Worm (Caenorhabditis elegans) whole organism, L3 larva: ENCODE results near the gene Y46H3C.5.
"Not testable (repeated sequence)": the region's sequence is repeated elsewhere in the genome, so short reads cannot be mapped to it uniquely, and the experiment has no call there.

ENCODE experiments used
- R02D3.7 ChIP-seq: fragments of 150-350 bp; optimal IDR thresholded peaks from 2 replicates; lab custom pipeline; 2014; ENCODE audit warnings: missing biosample characterization, missing genetic modification characterization
- ZK546.5 ChIP-seq: sonication (generic microtip); optimal IDR thresholded peaks from 2 replicates; lab custom pipeline; 2017; ENCODE audit warnings: missing biosample characterization, missing genetic modification characterization
- aly-2 ChIP-seq: fragments of 150-350 bp; optimal IDR thresholded peaks from 2 replicates; lab custom pipeline; 2014; ENCODE audit warnings: missing biosample characterization, missing genetic modification characterization
- ama-1 ChIP-seq: fragments of 150-350 bp; optimal IDR thresholded peaks from 2 replicates; lab custom pipeline; 2018
- ceh-16 ChIP-seq: sonication (generic microtip); optimal IDR thresholded peaks from 2 replicates; lab custom pipeline; 2017; ENCODE audit warnings: missing biosample characterization, missing genetic modification characterization
- ceh-28 ChIP-seq: fragments of 150-350 bp; optimal IDR thresholded peaks from 2 replicates; lab custom pipeline; 2014; ENCODE audit warnings: missing biosample characterization, missing genetic modification reagents, missing genetic modification characterization
- ceh-82 ChIP-seq: fragments of 150-350 bp; optimal IDR thresholded peaks from 2 replicates; lab custom pipeline; 2014; ENCODE audit warnings: missing biosample characterization, missing genetic modification characterization
- ceh-9 ChIP-seq: sonication (generic microtip); optimal IDR thresholded peaks from 2 replicates; lab custom pipeline; 2018; ENCODE audit warnings: missing biosample characterization, missing genetic modification characterization
- egl-27 ChIP-seq: sonication (generic microtip); optimal IDR thresholded peaks from 4 replicates; lab custom pipeline; 2017; ENCODE audit warnings: missing biosample characterization, missing genetic modification reagents, missing genetic modification characterization
- egl-5 ChIP-seq: fragments of 150-350 bp; optimal IDR thresholded peaks from 2 replicates; lab custom pipeline; 2017; ENCODE audit warnings: missing biosample characterization, missing genetic modification reagents, missing genetic modification characterization, inconsistent platforms
- elt-3 ChIP-seq, 3 experiments: fragments of 150-350 bp in 1 of 3; sonication (generic microtip) in 2 of 3; optimal IDR thresholded peaks; 2 replicates in 2 of 3; 4 replicates in 1 of 3; lab custom pipeline; 2014 to 2017; ENCODE audit warnings: missing biosample characterization in 3 of 3, missing genetic modification characterization in 3 of 3
- eor-1 ChIP-seq, 2 experiments: fragments of 150-350 bp; optimal IDR thresholded peaks; 2 replicates each; lab custom pipeline; 2014 to 2018; ENCODE audit warnings: missing biosample characterization in 2 of 2, missing genetic modification characterization in 2 of 2
- fkh-10 ChIP-seq: sonication (generic microtip); optimal IDR thresholded peaks from 2 replicates; lab custom pipeline; 2017; ENCODE audit warnings: missing biosample characterization, missing genetic modification reagents, missing genetic modification characterization
- fkh-2 ChIP-seq: fragments of 150-350 bp; optimal IDR thresholded peaks from 2 replicates; lab custom pipeline; 2014; ENCODE audit warnings: missing biosample characterization, missing genetic modification reagents, missing genetic modification characterization
- fos-1 ChIP-seq: fragments of 150-350 bp; optimal IDR thresholded peaks from 2 replicates; lab custom pipeline; 2014; ENCODE audit warnings: missing biosample characterization, missing genetic modification characterization
- hmg-11 ChIP-seq: sonication (generic microtip); optimal IDR thresholded peaks from 2 replicates; lab custom pipeline; 2016; ENCODE audit warnings: missing genetic modification characterization, missing compliant biosample characterization
- jun-1 ChIP-seq: fragments of 150-350 bp; optimal IDR thresholded peaks from 2 replicates; lab custom pipeline; 2014; ENCODE audit warnings: missing biosample characterization, missing genetic modification reagents, missing genetic modification characterization
- lin-15B ChIP-seq: fragments of 150-350 bp; optimal IDR thresholded peaks from 2 replicates; lab custom pipeline; 2014; ENCODE audit warnings: missing biosample characterization, missing genetic modification characterization
- mdl-1 ChIP-seq: fragments of 150-350 bp; optimal IDR thresholded peaks from 2 replicates; lab custom pipeline; 2014; ENCODE audit warnings: missing biosample characterization, missing genetic modification characterization
- mml-1 ChIP-seq: fragments of 150-350 bp; sonication (generic microtip); optimal IDR thresholded peaks from 3 replicates; lab custom pipeline; 2014; ENCODE audit warnings: missing biosample characterization, missing genetic modification characterization
- nhr-11 ChIP-seq: fragments of 150-350 bp; optimal IDR thresholded peaks from 2 replicates; lab custom pipeline; 2014; ENCODE audit warnings: missing biosample characterization, missing genetic modification characterization
- nhr-12 ChIP-seq: fragments of 150-350 bp; optimal IDR thresholded peaks from 2 replicates; lab custom pipeline; 2014; ENCODE audit warnings: missing biosample characterization, missing genetic modification characterization
- nhr-237 ChIP-seq: fragments of 150-350 bp; optimal IDR thresholded peaks from 2 replicates; lab custom pipeline; 2014; ENCODE audit warnings: missing biosample characterization, missing genetic modification characterization
- nhr-28 ChIP-seq: fragments of 150-350 bp; optimal IDR thresholded peaks from 2 replicates; lab custom pipeline; 2014; ENCODE audit warnings: missing biosample characterization, missing genetic modification characterization
- nhr-43 ChIP-seq: sonication (generic microtip); optimal IDR thresholded peaks from 2 replicates; lab custom pipeline; 2016; ENCODE audit warnings: mild to moderate bottlenecking, missing genetic modification characterization, missing compliant biosample characterization; ENCODE audit not compliant: poor library complexity, severe bottlenecking
- pha-4 ChIP-seq: fragments of 150-350 bp; optimal IDR thresholded peaks from 2 replicates; lab custom pipeline; 2014; ENCODE audit warnings: missing biosample characterization, missing genetic modification reagents, missing genetic modification characterization
- pqm-1 ChIP-seq: fragments of 150-350 bp; optimal IDR thresholded peaks from 2 replicates; lab custom pipeline; 2017; ENCODE audit warnings: missing biosample characterization, missing genetic modification characterization, inconsistent platforms
- sea-2 ChIP-seq: fragments of 150-350 bp; sonication (generic microtip); optimal IDR thresholded peaks from 4 replicates; lab custom pipeline; 2014; ENCODE audit warnings: missing biosample characterization, missing genetic modification reagents, missing genetic modification characterization
- skn-1 ChIP-seq: fragments of 150-350 bp; optimal IDR thresholded peaks from 2 replicates; lab custom pipeline; 2014; ENCODE audit warnings: missing biosample characterization, missing genetic modification characterization
- snpc-4 ChIP-seq: fragments of 150-350 bp; optimal IDR thresholded peaks from 2 replicates; lab custom pipeline; 2014; ENCODE audit warnings: missing biosample characterization, missing genetic modification characterization
- unc-39 ChIP-seq: sonication (generic microtip); optimal IDR thresholded peaks from 4 replicates; lab custom pipeline; 2017; ENCODE audit warnings: missing biosample characterization, missing genetic modification characterization
- unc-62 ChIP-seq: fragments of 150-350 bp; sonication (generic microtip); optimal IDR thresholded peaks from 4 replicates; lab custom pipeline; 2014; ENCODE audit warnings: missing biosample characterization, missing genetic modification reagents, missing genetic modification characterization
- zag-1 ChIP-seq: fragments of 150-350 bp; optimal IDR thresholded peaks from 2 replicates; lab custom pipeline; 2014; ENCODE audit warnings: missing biosample characterization, missing genetic modification characterization
- ztf-4 ChIP-seq: fragments of 150-350 bp; optimal IDR thresholded peaks from 2 replicates; lab custom pipeline; 2014; ENCODE audit warnings: missing biosample characterization, missing genetic modification characterization

Y46H3C.5 gene

ce11 chrV:1692494-1692893 lies at the start of gene Y46H3C.5:
Gene Y46H3C.5 (minus strand): TSS chrV:1692495.
- not testable (repeated sequence) for TF ChIP-seq fkh-2 (tag; lab: Kevin White, UChicago); unc-39 (tag; lab: Kevin White, UChicago); nhr-28

- TF ChIP-seq egl-5 (tag; lab: Kevin White, UChicago) (no peak), pha-4 (tag; lab: Kevin White, UChicago) (no peak), ceh-16 (tag; lab: Kevin White, UChicago) (no peak), jun-1 (tag; lab: Kevin White, UChicago) (no peak), egl-27 (tag; lab: Kevin White, UChicago) (no peak), ZK546.5 (tag; lab: Kevin White, UChicago) (no peak), zag-1 (no peak), ama-1 (no peak), nhr-43 (tag; lab: Kevin White, UChicago) (no peak), nhr-11 (no peak), hmg-11 (tag; lab: Kevin White, UChicago) (no peak)
- TF ChIP-seq, all 47 proteins: peak for 0
These were observed 48.8 kb upstream of the Y46H3C.5 start, which contains the start of gene srab-25 for ce11 chrV:1741074-1741473. Gene srab-25 (minus strand): TSS chrV:1741174.

DNA sequence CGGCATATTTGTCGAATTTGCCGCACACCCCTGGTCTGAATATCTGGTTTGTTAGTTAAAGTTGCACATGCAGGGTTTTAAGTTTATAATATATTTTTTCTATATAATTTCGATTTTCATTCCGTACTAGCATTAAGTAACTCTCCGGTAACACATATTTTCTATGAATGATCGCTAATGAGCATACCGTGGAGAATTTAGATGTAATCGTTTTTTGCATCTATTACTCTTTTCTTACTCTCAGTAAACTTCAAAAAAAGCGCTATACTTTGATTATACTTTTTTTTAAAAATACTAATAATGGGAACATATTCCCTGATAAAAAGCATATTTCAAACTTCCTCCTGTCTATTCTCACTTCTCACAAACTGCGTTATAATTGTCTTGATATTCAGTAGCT lies 42.3 kb upstream of the Y46H3C.5 start, which contains the start of gene str-160:
TSS of gene str-160 (plus strand) at position 301 of the 400 bp plus-strand sequence.
- no peak for TF ChIP-seq unc-62 (GFP tag; lab: Kevin White, UChicago)
- TF ChIP-seq mml-1 (tag; lab: Kevin White, UChicago): no peak
- TF ChIP-seq nhr-237 (tag; lab: Kevin White, UChicago): no peak
- no peak for TF ChIP-seq egl-27 (tag; lab: Kevin White, UChicago)
- TF ChIP-seq ztf-4: no peak
- no peak for TF ChIP-seq aly-2
- no peak for TF ChIP-seq R02D3.7 (tag; lab: Kevin White, UChicago)
- TF ChIP-seq jun-1 (tag; lab: Kevin White, UChicago): no peak
- no peak for TF ChIP-seq fkh-10 (GFP tag; lab: Kevin White, UChicago)
- no peak for TF ChIP-seq eor-1 (tag; optimal IDR thresholded peaks at IDR 0.05; lab: Kevin White, UChicago)
- TF ChIP-seq sea-2 (GFP tag; lab: Kevin White, UChicago): no peak
- no peak for TF ChIP-seq ceh-16 (tag; lab: Kevin White, UChicago)
- no peak for TF ChIP-seq fos-1
- TF ChIP-seq ceh-82 (tag; lab: Kevin White, UChicago): no peak

DNA sequence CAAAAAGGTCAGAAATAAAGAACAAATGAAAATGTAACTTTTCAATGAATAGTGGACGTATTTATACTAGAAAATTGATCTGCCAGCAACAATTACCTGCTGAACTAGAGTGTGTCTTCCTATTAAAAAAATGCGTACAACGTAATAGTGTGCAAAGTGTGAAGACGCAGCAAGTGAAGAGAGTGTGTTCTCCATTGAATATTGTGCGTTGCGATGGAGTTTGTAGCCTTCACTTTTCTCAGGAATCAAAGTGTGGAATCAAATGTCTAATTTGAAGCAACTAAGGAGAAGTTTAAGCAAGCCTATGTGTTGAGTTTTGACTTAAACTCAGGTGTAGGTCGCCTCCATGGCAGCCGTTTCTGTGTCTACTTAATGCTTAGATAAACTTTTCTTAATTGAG lies 39.6 kb upstream of the Y46H3C.5 start, which contains the start of gene gst-21:
TSS of gene gst-21 (minus strand) at position 101 of the 400 bp plus-strand sequence.
- TF ChIP-seq nhr-11 (no peak), eor-1 (tag; optimal IDR thresholded peaks at IDR 0.05; lab: Kevin White, UChicago) (no peak), zag-1 (no peak), nhr-12 (tag; lab: Kevin White, UChicago) (no peak), ama-1 (no peak), ceh-28 (tag; lab: Kevin White, UChicago) (no peak), skn-1 (tag; lab: Kevin White, UChicago) (no peak), fkh-10 (GFP tag; lab: Kevin White, UChicago) (no peak), ceh-16 (tag; lab: Kevin White, UChicago) (no peak), pqm-1 (tag; lab: Kevin White, UChicago) (no peak), mml-1 (tag; lab: Kevin White, UChicago) (no peak)

DNA sequence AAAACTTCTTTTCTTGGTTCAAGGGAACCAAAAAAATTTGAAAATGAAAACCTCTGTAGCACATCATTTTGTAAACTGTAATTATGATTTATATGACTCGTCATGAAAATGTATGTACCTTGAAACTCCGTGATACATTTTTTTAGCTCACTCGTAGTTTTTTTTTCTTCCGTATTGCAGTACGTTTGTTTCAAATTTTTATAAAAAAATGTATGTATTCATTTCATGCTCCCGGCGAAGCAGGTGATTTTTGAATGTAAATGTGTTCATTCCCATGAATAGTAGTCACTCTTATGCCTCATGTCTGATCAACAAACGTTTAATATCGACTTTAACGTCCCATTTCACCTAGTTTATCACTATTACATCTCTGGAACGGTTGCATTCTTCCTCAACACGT lies 33.1 kb upstream of the Y46H3C.5 start, which contains the start of gene sri-27:
TSS of gene sri-27 (plus strand) at position 301 of the 400 bp plus-strand sequence.
- TF ChIP-seq ZK546.5 (tag; lab: Kevin White, UChicago) (no peak), fkh-2 (tag; lab: Kevin White, UChicago) (no peak), ceh-9 (tag; lab: Kevin White, UChicago) (no peak), ztf-4 (no peak), mdl-1 (no peak), aly-2 (no peak), mml-1 (tag; lab: Kevin White, UChicago) (no peak), snpc-4 (no peak), skn-1 (tag; lab: Kevin White, UChicago) (no peak), lin-15B (tag; lab: Kevin White, UChicago) (no peak), hmg-11 (tag; lab: Kevin White, UChicago) (no peak), sea-2 (GFP tag; lab: Kevin White, UChicago) (no peak), ama-1 (no peak), zag-1 (no peak), ceh-16 (tag; lab: Kevin White, UChicago) (no peak), pha-4 (tag; lab: Kevin White, UChicago) (no peak), elt-3 (tag; optimal IDR thresholded peaks at IDR 0.05; lab: Kevin White, UChicago) (no peak)
